Worm (Caenorhabditis elegans) whole organism, mixed stage, embryonic: ENCODE data around the gene Y70C5C.1.

Source experiments
- M03D4.4 ChIP-seq: sonication (generic microtip); optimal IDR thresholded peaks from 2 replicates; lab custom pipeline; 2017; ENCODE audit warnings: mild to moderate bottlenecking, missing genetic modification characterization, missing compliant biosample characterization
- bed-3 ChIP-seq: fragments of 200-800 bp; sonication (Bioruptor generic); optimal IDR thresholded peaks from 3 replicates; lab custom pipeline; 2018; ENCODE audit warnings: mild to moderate bottlenecking, missing genetic modification characterization, moderate library complexity, missing compliant biosample characterization
- blmp-1 ChIP-seq: fragments of 150-350 bp; optimal IDR thresholded peaks from 2 replicates; lab custom pipeline; 2014; ENCODE audit warnings: missing biosample characterization, missing genetic modification characterization
- ceh-39 ChIP-seq: fragments of 150-350 bp; optimal IDR thresholded peaks from 2 replicates; lab custom pipeline; 2014; ENCODE audit warnings: missing biosample characterization, missing genetic modification characterization
- ceh-43 ChIP-seq: fragments of 200-800 bp; sonication (Bioruptor generic); optimal IDR thresholded peaks from 2 replicates; lab custom pipeline; 2018; ENCODE audit warnings: mild to moderate bottlenecking, missing genetic modification characterization, moderate library complexity, missing compliant biosample characterization
- ceh-83 ChIP-seq: fragments of 200-800 bp; sonication (Bioruptor generic); optimal IDR thresholded peaks from 2 replicates; lab custom pipeline; 2018; ENCODE audit warnings: mild to moderate bottlenecking, missing genetic modification characterization, missing compliant biosample characterization
- ces-1 ChIP-seq: fragments of 150-350 bp; optimal IDR thresholded peaks from 2 replicates; lab custom pipeline; 2014; ENCODE audit warnings: missing biosample characterization, missing genetic modification reagents, missing genetic modification characterization
- cnd-1 ChIP-seq: fragments of 200-800 bp; sonication (Bioruptor generic); optimal IDR thresholded peaks from 2 replicates; lab custom pipeline; 2018; ENCODE audit warnings: mild to moderate bottlenecking, missing genetic modification characterization, missing compliant biosample characterization
- drap-1 ChIP-seq: fragments of 200-800 bp; sonication (Bioruptor generic); optimal IDR thresholded peaks from 3 replicates; lab custom pipeline; 2018; ENCODE audit warnings: mild to moderate bottlenecking, missing genetic modification characterization, missing compliant biosample characterization
- elt-1 ChIP-seq: sonication (generic microtip); optimal IDR thresholded peaks from 2 replicates; lab custom pipeline; 2017; ENCODE audit warnings: missing genetic modification characterization, mild to moderate bottlenecking, missing compliant biosample characterization, antibody characterized with exemption, moderate library complexity, borderline replicate concordance; ENCODE audit not compliant: insufficient read depth
- elt-3 ChIP-seq: fragments of 150-350 bp; optimal IDR thresholded peaks from 2 replicates; lab custom pipeline; 2014; ENCODE audit warnings: missing biosample characterization, missing genetic modification characterization
- flh-1 ChIP-seq: fragments of 200-800 bp; sonication (Bioruptor generic); optimal IDR thresholded peaks from 2 replicates; lab custom pipeline; 2018; ENCODE audit warnings: mild to moderate bottlenecking, missing genetic modification characterization, moderate library complexity, missing compliant biosample characterization
- ham-2 ChIP-seq: fragments of 200-800 bp; sonication (Bioruptor generic); optimal IDR thresholded peaks from 2 replicates; lab custom pipeline; 2018; ENCODE audit warnings: mild to moderate bottlenecking, missing genetic modification characterization, missing compliant biosample characterization
- lin-13 ChIP-seq: fragments of 150-350 bp; optimal IDR thresholded peaks from 2 replicates; lab custom pipeline; 2014; ENCODE audit warnings: missing biosample characterization, missing genetic modification characterization
- lin-32 ChIP-seq: fragments of 200-800 bp; sonication (Bioruptor generic); optimal IDR thresholded peaks from 2 replicates; lab custom pipeline; 2018; ENCODE audit warnings: mild to moderate bottlenecking, missing genetic modification characterization, missing compliant biosample characterization
- lsy-2 ChIP-seq: fragments of 150-350 bp; optimal IDR thresholded peaks from 2 replicates; lab custom pipeline; 2014; ENCODE audit warnings: missing biosample characterization, missing genetic modification characterization
- mab-5 ChIP-seq: fragments of 150-350 bp; optimal IDR thresholded peaks from 2 replicates; lab custom pipeline; 2014; ENCODE audit warnings: missing biosample characterization, missing genetic modification characterization
- mep-1 ChIP-seq: fragments of 150-350 bp; optimal IDR thresholded peaks from 2 replicates; lab custom pipeline; 2017; ENCODE audit warnings: missing biosample characterization, missing genetic modification reagents, missing genetic modification characterization, inconsistent platforms
- mls-2 ChIP-seq: sonication (generic microtip); optimal IDR thresholded peaks from 2 replicates; lab custom pipeline; 2016; ENCODE audit warnings: mild to moderate bottlenecking, missing genetic modification characterization, moderate library complexity, missing compliant biosample characterization
- nhr-12 ChIP-seq: fragments of 150-350 bp; optimal IDR thresholded peaks from 2 replicates; lab custom pipeline; 2014; ENCODE audit warnings: missing biosample characterization, missing genetic modification characterization
- nhr-2 ChIP-seq: fragments of 150-350 bp; optimal IDR thresholded peaks from 2 replicates; lab custom pipeline; 2014; ENCODE audit warnings: missing biosample characterization, missing genetic modification characterization
- nhr-237 ChIP-seq: fragments of 150-350 bp; optimal IDR thresholded peaks from 2 replicates; lab custom pipeline; 2014; ENCODE audit warnings: missing biosample characterization, missing genetic modification characterization
- nhr-28 ChIP-seq: fragments of 150-350 bp; optimal IDR thresholded peaks from 2 replicates; lab custom pipeline; 2014; ENCODE audit warnings: missing biosample characterization, missing genetic modification characterization
- pha-4 ChIP-seq: fragments of 150-350 bp; optimal IDR thresholded peaks from 2 replicates; lab custom pipeline; 2018; ENCODE audit warnings: missing biosample characterization, missing genetic modification reagents, missing genetic modification characterization
- sem-2 ChIP-seq: fragments of 200-800 bp; sonication (Bioruptor generic); optimal IDR thresholded peaks from 2 replicates; lab custom pipeline; 2018; ENCODE audit warnings: mild to moderate bottlenecking, missing genetic modification characterization, missing compliant biosample characterization
- snpc-4 ChIP-seq: fragments of 150-350 bp; optimal IDR thresholded peaks from 2 replicates; lab custom pipeline; 2014; ENCODE audit warnings: missing biosample characterization, missing genetic modification characterization
- sptf-1 ChIP-seq: sonication (generic microtip); optimal IDR thresholded peaks from 2 replicates; lab custom pipeline; 2017; ENCODE audit warnings: mild to moderate bottlenecking, missing genetic modification characterization, moderate library complexity, missing compliant biosample characterization
- tbx-8 ChIP-seq: fragments of 200-800 bp; sonication (Bioruptor generic); optimal IDR thresholded peaks from 2 replicates; lab custom pipeline; 2018; ENCODE audit warnings: mild to moderate bottlenecking, missing genetic modification characterization, moderate library complexity, missing compliant biosample characterization
- unc-120 ChIP-seq: sonication (generic microtip); optimal IDR thresholded peaks from 2 replicates; lab custom pipeline; 2017; ENCODE audit warnings: missing genetic modification characterization, missing compliant biosample characterization; ENCODE audit not compliant: poor library complexity, severe bottlenecking
- unc-39 ChIP-seq: fragments of 150-350 bp; optimal IDR thresholded peaks from 2 replicates; lab custom pipeline; 2014; ENCODE audit warnings: missing biosample characterization, missing genetic modification characterization
- unc-62 ChIP-seq: fragments of 150-350 bp; optimal IDR thresholded peaks from 2 replicates; lab custom pipeline; 2014; ENCODE audit warnings: missing biosample characterization, missing genetic modification reagents, missing genetic modification characterization
- zip-8 ChIP-seq: fragments of 150-350 bp; optimal IDR thresholded peaks from 2 replicates; lab custom pipeline; 2014; ENCODE audit warnings: missing biosample characterization, missing genetic modification characterization

The Y70C5C.1 gene

ce11 chrV:16693732-16694131, 6.3 kb upstream of the Y70C5C.1 start, which contains the start of gene srw-42:
srw-42 (minus strand) TSS chrV:16693832.
- TF ChIP-seq lin-13 (tag; lab: Kevin White, UChicago) (no peak), zip-8 (no peak), nhr-12 (tag; lab: Kevin White, UChicago) (no peak), ces-1 (GFP tag; lab: Kevin White, UChicago) (no peak), mls-2 (tag; lab: Kevin White, UChicago) (no peak), bed-3 (GFP tag; lab: Kevin White, UChicago) (no peak)
- TF ChIP-seq, all 35 proteins: peak for 0

- TF ChIP-seq unc-62 (no peak), mep-1 (tag; lab: Kevin White, UChicago) (no peak), pha-4 (tag; lab: Kevin White, UChicago) (no peak), lin-13 (tag; lab: Kevin White, UChicago) (no peak), elt-3 (tag; lab: Kevin White, UChicago) (no peak), mls-2 (tag; lab: Kevin White, UChicago) (no peak), sem-2 (GFP tag; lab: Kevin White, UChicago) (no peak), bed-3 (GFP tag; lab: Kevin White, UChicago) (no peak), flh-1 (GFP tag; lab: Kevin White, UChicago) (no peak), lsy-2 (tag; lab: Kevin White, UChicago) (no peak), nhr-237 (tag; lab: Kevin White, UChicago) (no peak), ceh-83 (no peak), blmp-1 (tag; lab: Kevin White, UChicago) (no peak), ceh-43 (GFP tag; lab: Kevin White, UChicago) (no peak), unc-39 (tag; lab: Kevin White, UChicago) (no peak), nhr-2 (tag; lab: Kevin White, UChicago) (no peak), ces-1 (GFP tag; lab: Kevin White, UChicago) (no peak), mab-5 (tag; lab: Kevin White, UChicago) (no peak), lin-32 (GFP tag; lab: Kevin White, UChicago) (no peak), snpc-4 (no peak)
- TF ChIP-seq, all 35 proteins: peak for 0
Observed at ce11 chrV:16694538-16694937, 5.5 kb upstream of the Y70C5C.1 start, which contains the start of gene srz-101. srz-101 (plus strand) TSS chrV:16694838.

DNA sequence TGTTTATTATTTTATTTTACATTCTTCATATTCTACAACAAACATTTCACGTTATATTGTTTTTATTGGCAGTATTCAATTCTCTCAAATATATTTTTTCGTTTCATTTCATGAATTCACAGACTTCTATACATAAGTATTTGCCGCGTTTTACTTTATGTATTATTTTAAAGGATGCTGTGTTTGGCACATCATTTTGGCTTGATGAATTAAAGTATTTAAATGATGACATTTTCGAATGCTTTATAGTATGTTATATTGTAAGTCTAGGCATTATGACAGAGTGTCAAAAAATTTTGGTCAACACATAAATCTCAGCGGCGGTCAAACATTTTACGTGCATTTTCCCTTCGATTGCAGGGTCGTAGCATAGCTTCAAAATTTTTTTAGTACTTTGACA, 4.5 kb upstream of the Y70C5C.1 start:
- TF ChIP-seq snpc-4: no peak
- TF ChIP-seq unc-120 (tag; lab: Kevin White, UChicago): no peak
- no peak for TF ChIP-seq zip-8
- TF ChIP-seq nhr-237 (tag; lab: Kevin White, UChicago): no peak
- no peak for TF ChIP-seq mep-1 (tag; lab: Kevin White, UChicago)
- no peak for TF ChIP-seq lin-32 (GFP tag; lab: Kevin White, UChicago)
- no peak for TF ChIP-seq drap-1 (GFP tag; lab: Kevin White, UChicago)
- no peak for TF ChIP-seq elt-3 (tag; lab: Kevin White, UChicago)
- no peak for TF ChIP-seq mab-5 (tag; lab: Kevin White, UChicago)

ce11 chrV:16697178-16697577, 2.8 kb upstream of the Y70C5C.1 start, which contains the start of gene srw-41:
srw-41 (plus strand) TSS chrV:16697478.
- TF ChIP-seq ceh-83 (no peak), nhr-2 (tag; lab: Kevin White, UChicago) (no peak)
- TF ChIP-seq, all 35 proteins: peak for 0

DNA sequence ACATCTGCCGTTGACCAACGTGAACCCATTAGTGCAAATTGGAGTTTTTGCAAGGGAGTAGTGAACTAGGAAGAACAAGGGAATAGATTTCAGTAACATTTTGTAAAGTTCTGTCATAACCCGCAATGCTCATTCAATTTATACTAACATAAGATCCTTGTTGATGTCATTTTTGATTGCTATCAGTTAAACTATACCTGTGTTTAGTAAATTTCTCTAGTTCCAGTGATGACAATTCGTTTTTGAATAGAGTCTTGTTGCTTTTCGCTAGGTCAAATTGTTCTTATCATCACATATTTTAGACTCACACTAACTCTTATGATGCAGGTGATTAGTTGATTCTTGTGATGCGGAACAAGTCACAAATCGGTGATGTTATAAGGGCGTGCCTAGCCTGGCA, 6.5 kb downstream of the Y70C5C.1 start, which contains the start of gene clec-9:
Gene clec-9 (minus strand): TSS at position 101 of the 400 bp plus-strand sequence.
- no peak for TF ChIP-seq blmp-1 (tag; lab: Kevin White, UChicago)
- no peak for TF ChIP-seq nhr-28 (tag; lab: Kevin White, UChicago)
- no peak for TF ChIP-seq nhr-12 (tag; lab: Kevin White, UChicago)
- TF ChIP-seq cnd-1: no peak
- no peak for TF ChIP-seq mls-2 (tag; lab: Kevin White, UChicago)
- no peak for TF ChIP-seq ceh-39 (tag; lab: Kevin White, UChicago)
- TF ChIP-seq ceh-83: no peak
- TF ChIP-seq ham-2 (GFP tag; lab: Kevin White, UChicago): no peak
- no peak for TF ChIP-seq elt-1 (tag; lab: Kevin White, UChicago)
- no peak for TF ChIP-seq bed-3 (GFP tag; lab: Kevin White, UChicago)
- no peak for TF ChIP-seq zip-8
- no peak for TF ChIP-seq ces-1 (GFP tag; lab: Kevin White, UChicago)
- TF ChIP-seq mab-5 (tag; lab: Kevin White, UChicago): no peak
- no peak for TF ChIP-seq sem-2 (GFP tag; lab: Kevin White, UChicago)
- no peak for TF ChIP-seq drap-1 (GFP tag; lab: Kevin White, UChicago)
- TF ChIP-seq lin-32 (GFP tag; lab: Kevin White, UChicago): no peak
- TF ChIP-seq M03D4.4 (tag; lab: Kevin White, UChicago): no peak
- no peak for TF ChIP-seq sptf-1 (tag; lab: Kevin White, UChicago)
- TF ChIP-seq tbx-8: no peak
- TF ChIP-seq pha-4 (tag; lab: Kevin White, UChicago): no peak
